ENCODE assay signal across 1 fruit fly cellular context in the genomic region with DNA sequence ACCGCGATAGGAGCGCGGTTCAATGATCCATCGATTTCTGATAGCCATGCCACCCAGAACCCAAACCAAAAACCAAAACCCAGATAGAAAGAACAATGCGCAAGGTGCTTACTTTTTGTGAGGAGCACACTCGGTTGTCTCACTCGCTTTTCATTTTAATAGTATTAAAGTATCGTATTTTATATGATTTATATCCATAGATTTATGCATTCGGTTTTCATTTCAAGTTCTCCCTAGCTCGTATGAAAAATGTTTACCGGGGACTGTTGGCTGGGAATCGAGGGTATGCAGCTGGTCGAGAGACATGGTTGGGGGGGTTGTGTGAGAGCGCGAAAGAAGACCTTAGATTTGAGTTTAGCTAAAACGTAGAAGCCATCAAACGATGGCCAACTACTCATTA.
A peak's percentile ranks its signal among the peaks of the same experiment; 100 is the strongest.
TF ChIP-seq lines count a peak whose summit lies in the region.

No protein-coding gene starts in this region.

TF ChIP-seq in whole organism, embryonic, 481 proteins besides CTCF, POLR2A, EP300 and RAD21 (continued from another document and continues in another):
- TF ChIP-seq chm (GFP tag; IDR thresholded peaks at IDR 0.05; lab: Robert Waterston, UW), result peak; percentile 73
- peak; percentile 8 for TF ChIP-seq CG13624 (GFP tag; optimal IDR thresholded peaks at IDR 0.05; lab: Kevin White, UChicago)
- no peak for TF ChIP-seq pros (GFP tag; optimal IDR thresholded peaks at IDR 0.05; lab: Kevin White, UChicago)
- no peak for TF ChIP-seq z (GFP tag; IDR thresholded peaks at IDR 0.05; lab: Robert Waterston, UW)
- TF ChIP-seq peb (GFP tag; IDR thresholded peaks at IDR 0.05; lab: Robert Waterston, UW), result 0 out of 2 replicates have a peak, but pooled peaks have one; percentile 13
- no peak for TF ChIP-seq CG10543 (GFP tag; optimal IDR thresholded peaks at IDR 0.05; lab: Kevin White, UChicago)
- peak; percentile 12; the same call in 1 of the 2 replicates for TF ChIP-seq H2.0 (GFP tag; IDR thresholded peaks at IDR 0.05; lab: Robert Waterston, UW)
- no peak for TF ChIP-seq CG6791 (GFP tag; IDR thresholded peaks at IDR 0.05; lab: Robert Waterston, UW; ENCODE audit: partially characterized antibody)
- no peak for TF ChIP-seq YL-1 (GFP tag; optimal IDR thresholded peaks at IDR 0.05; lab: Kevin White, UChicago)
- no peak for TF ChIP-seq pnt (GFP tag; optimal IDR thresholded peaks at IDR 0.05; lab: Kevin White, UChicago)
- TF ChIP-seq luna (GFP tag; optimal IDR thresholded peaks at IDR 0.05; lab: Kevin White, UChicago), result no peak
- no peak for TF ChIP-seq zen (tag; optimal IDR thresholded peaks at IDR 0.05; lab: Kevin White, UChicago)
- no peak for TF ChIP-seq Trl (optimal IDR thresholded peaks at IDR 0.05; lab: Kevin White, UChicago)
- no peak for TF ChIP-seq Trl (GFP tag; optimal IDR thresholded peaks at IDR 0.05; lab: Kevin White, UChicago)
- TF ChIP-seq tna (GFP tag; IDR thresholded peaks at IDR 0.05; lab: Robert Waterston, UW; ENCODE audit: partially characterized antibody), result no peak
- no peak for TF ChIP-seq mld (GFP tag; IDR thresholded peaks at IDR 0.05; lab: Robert Waterston, UW; ENCODE audit: partially characterized antibody)
- TF ChIP-seq Hr78 (GFP tag; optimal IDR thresholded peaks at IDR 0.05; lab: Kevin White, UChicago), result no peak
- TF ChIP-seq CG17359 (tag; optimal IDR thresholded peaks at IDR 0.05; lab: Kevin White, UChicago), result peak; percentile 24
- no peak for TF ChIP-seq amos (GFP tag; IDR thresholded peaks at IDR 0.05; lab: Robert Waterston, UW; ENCODE audit: partially characterized antibody)
- TF ChIP-seq HLH54F (GFP tag; optimal IDR thresholded peaks at IDR 0.05; lab: Kevin White, UChicago), result no peak
- TF ChIP-seq CG8388 (GFP tag; optimal IDR thresholded peaks at IDR 0.05; lab: Kevin White, UChicago), result peak; percentile 15
- TF ChIP-seq slbo (GFP tag; IDR thresholded peaks at IDR 0.05; lab: Robert Waterston, UW), result peak; percentile 72
- peak; percentile 4 for TF ChIP-seq Chrac-16 (GFP tag; optimal IDR thresholded peaks at IDR 0.05; lab: Kevin White, UChicago)
- TF ChIP-seq HmgZ (tag; optimal IDR thresholded peaks at IDR 0.05; lab: Kevin White, UChicago), result peak; percentile 17
- TF ChIP-seq HLH4C (GFP tag; IDR thresholded peaks at IDR 0.05; lab: Robert Waterston, UW; ENCODE audit: partially characterized antibody), result no peak
- no peak for TF ChIP-seq CG11723 (GFP tag; optimal IDR thresholded peaks at IDR 0.05; lab: Kevin White, UChicago)
- no peak for TF ChIP-seq cg (GFP tag; optimal IDR thresholded peaks at IDR 0.05; lab: Kevin White, UChicago)
- no peak for TF ChIP-seq CHES-1-like (GFP tag; optimal IDR thresholded peaks at IDR 0.05; lab: Kevin White, UChicago)
- no peak for TF ChIP-seq CG8478 (optimal IDR thresholded peaks at IDR 0.05; lab: Kevin White, UChicago)
- no peak for TF ChIP-seq CG6654 (GFP tag; optimal IDR thresholded peaks at IDR 0.05; lab: Kevin White, UChicago)
- no peak for TF ChIP-seq corto (GFP tag; optimal IDR thresholded peaks at IDR 0.05; lab: Kevin White, UChicago)
- no peak for TF ChIP-seq CG12659 (GFP tag; optimal IDR thresholded peaks at IDR 0.05; lab: Kevin White, UChicago)
- TF ChIP-seq lov (optimal IDR thresholded peaks at IDR 0.05; lab: Kevin White, UChicago), result no peak
- no peak for TF ChIP-seq lov (GFP tag; IDR thresholded peaks at IDR 0.05; lab: Robert Waterston, UW)
- no peak for TF ChIP-seq Vsx1 (GFP tag; optimal IDR thresholded peaks at IDR 0.05; lab: Kevin White, UChicago)
- TF ChIP-seq CG1792 (GFP tag; optimal IDR thresholded peaks at IDR 0.05; lab: Kevin White, UChicago), result no peak
- TF ChIP-seq Rfx (GFP tag; IDR thresholded peaks at IDR 0.05; lab: Robert Waterston, UW), result peak; percentile 81
- peak; percentile 43 for TF ChIP-seq Blimp-1 (GFP tag; optimal IDR thresholded peaks at IDR 0.05; lab: Kevin White, UChicago)
- peak; percentile 35 for TF ChIP-seq CG13424 (tag; optimal IDR thresholded peaks at IDR 0.05; lab: Kevin White, UChicago)
- no peak for TF ChIP-seq fru (optimal IDR thresholded peaks at IDR 0.05; lab: Kevin White, UChicago)
- no peak for TF ChIP-seq Hr39 (optimal IDR thresholded peaks at IDR 0.05; lab: Kevin White, UChicago)
- TF ChIP-seq CG30403 (GFP tag; optimal IDR thresholded peaks at IDR 0.05; lab: Kevin White, UChicago), result peak; percentile 56
- TF ChIP-seq Fer1 (GFP tag; optimal IDR thresholded peaks at IDR 0.05; lab: Kevin White, UChicago), result no peak
- TF ChIP-seq CG34376 (GFP tag; optimal IDR thresholded peaks at IDR 0.05; lab: Kevin White, UChicago), result no peak
- no peak for TF ChIP-seq MTF-1 (GFP tag; optimal IDR thresholded peaks at IDR 0.05; lab: Kevin White, UChicago; ENCODE audit: borderline replicate concordance)
- no peak for TF ChIP-seq sd (tag; optimal IDR thresholded peaks at IDR 0.05; lab: Kevin White, UChicago)
- TF ChIP-seq Med (GFP tag; lab: Kevin White, UChicago), result peak; percentile 91
- peak; percentile 16 for TF ChIP-seq az2 (GFP tag; optimal IDR thresholded peaks at IDR 0.05; lab: Kevin White, UChicago)
- peak; percentile 21 for TF ChIP-seq CG13775 (GFP tag; optimal IDR thresholded peaks at IDR 0.05; lab: Kevin White, UChicago)
- peak; percentile 63; the same call in 1 of the 3 replicates for TF ChIP-seq ken (GFP tag; IDR thresholded peaks at IDR 0.05; lab: Robert Waterston, UW)
- no peak for TF ChIP-seq Antp (GFP tag; optimal IDR thresholded peaks at IDR 0.05; lab: Kevin White, UChicago)
- TF ChIP-seq Dfd (GFP tag; optimal IDR thresholded peaks at IDR 0.05; lab: Kevin White, UChicago), result no peak
- TF ChIP-seq CG9876 (GFP tag; optimal IDR thresholded peaks at IDR 0.05; lab: Kevin White, UChicago), result no peak
- TF ChIP-seq CG14965 (GFP tag; optimal IDR thresholded peaks at IDR 0.05; lab: Kevin White, UChicago; ENCODE audit: borderline replicate concordance), result no peak
- no peak for TF ChIP-seq CG3726 (GFP tag; IDR thresholded peaks at IDR 0.05; lab: Robert Waterston, UW)
- TF ChIP-seq en (GFP tag; optimal IDR thresholded peaks at IDR 0.05; lab: Kevin White, UChicago), result no peak
- no peak for TF ChIP-seq CG4854 (GFP tag; optimal IDR thresholded peaks at IDR 0.05; lab: Kevin White, UChicago)
- no peak for TF ChIP-seq CG17802 (tag; optimal IDR thresholded peaks at IDR 0.05; lab: Kevin White, UChicago)
- TF ChIP-seq Hsf (GFP tag; optimal IDR thresholded peaks at IDR 0.05; lab: Kevin White, UChicago), result peak; percentile 12
- no peak for TF ChIP-seq CG13287 (GFP tag; IDR thresholded peaks at IDR 0.05; lab: Robert Waterston, UW; ENCODE audit: partially characterized antibody)
- peak; percentile 65 for TF ChIP-seq Atf6 (GFP tag; IDR thresholded peaks at IDR 0.05; lab: Robert Waterston, UW)
- peak; percentile 52; the same call in 1 of the 2 replicates for TF ChIP-seq sisA (GFP tag; IDR thresholded peaks at IDR 0.05; lab: Robert Waterston, UW)
- TF ChIP-seq Usf (GFP tag; optimal IDR thresholded peaks at IDR 0.05; lab: Kevin White, UChicago), result no peak
- TF ChIP-seq CG34224 (GFP tag; IDR thresholded peaks at IDR 0.05; lab: Robert Waterston, UW; ENCODE audit: partially characterized antibody), result no peak
- TF ChIP-seq otp (GFP tag; IDR thresholded peaks at IDR 0.05; lab: Robert Waterston, UW), result 0 out of 3 replicates have a peak, but pooled peaks have one; percentile 45
- TF ChIP-seq dimm (GFP tag; IDR thresholded peaks at IDR 0.05; lab: Robert Waterston, UW), result no peak
- no peak for TF ChIP-seq CG12299 (tag; optimal IDR thresholded peaks at IDR 0.05; lab: Kevin White, UChicago)
- peak; percentile 56; the same call in 1 of the 2 replicates for TF ChIP-seq al (GFP tag; IDR thresholded peaks at IDR 0.05; lab: Robert Waterston, UW)
- TF ChIP-seq disco-r (GFP tag; optimal IDR thresholded peaks at IDR 0.05; lab: Kevin White, UChicago), result no peak
- no peak for TF ChIP-seq kni (GFP tag; optimal IDR thresholded peaks at IDR 0.05; lab: Kevin White, UChicago)
- TF ChIP-seq CG2120 (GFP tag; optimal IDR thresholded peaks at IDR 0.05; lab: Kevin White, UChicago), result peak; percentile 57
- TF ChIP-seq CG16813 (GFP tag; IDR thresholded peaks at IDR 0.05; lab: Robert Waterston, UW; ENCODE audit: partially characterized antibody), result no peak
- no peak for TF ChIP-seq wek (GFP tag; optimal IDR thresholded peaks at IDR 0.05; lab: Kevin White, UChicago)
- peak; percentile 34 for TF ChIP-seq D19A (tag; optimal IDR thresholded peaks at IDR 0.05; lab: Kevin White, UChicago)
- no peak for TF ChIP-seq Meics (GFP tag; optimal IDR thresholded peaks at IDR 0.05; lab: Kevin White, UChicago)
- TF ChIP-seq CG12744 (GFP tag; optimal IDR thresholded peaks at IDR 0.05; lab: Kevin White, UChicago), result no peak
- no peak for TF ChIP-seq CrebB (tag; optimal IDR thresholded peaks at IDR 0.05; lab: Kevin White, UChicago)
- no peak for TF ChIP-seq CG10274 (GFP tag; optimal IDR thresholded peaks at IDR 0.05; lab: Kevin White, UChicago)
- TF ChIP-seq lmd (GFP tag; IDR thresholded peaks at IDR 0.05; lab: Robert Waterston, UW), result peak; percentile 77
- no peak for TF ChIP-seq Dref (GFP tag; IDR thresholded peaks at IDR 0.05; lab: Robert Waterston, UW)
- peak; percentile 43 for TF ChIP-seq CG9727 (GFP tag; optimal IDR thresholded peaks at IDR 0.05; lab: Kevin White, UChicago)
- peak; percentile 51 for TF ChIP-seq CG10209 (GFP tag; optimal IDR thresholded peaks at IDR 0.05; lab: Kevin White, UChicago)
- TF ChIP-seq Taf1 (GFP tag; IDR thresholded peaks at IDR 0.05; lab: Robert Waterston, UW), result peak; percentile 40; the same call in 1 of the 2 replicates
- TF ChIP-seq CG1603 (tag; optimal IDR thresholded peaks at IDR 0.05; lab: Kevin White, UChicago), result peak; percentile 62
- no peak for TF ChIP-seq inv (GFP tag; IDR thresholded peaks at IDR 0.05; lab: Robert Waterston, UW; ENCODE audit: partially characterized antibody)
- no peak for TF ChIP-seq pum (GFP tag; optimal IDR thresholded peaks at IDR 0.05; lab: Kevin White, UChicago)
- no peak for TF ChIP-seq NC2α (GFP tag; optimal IDR thresholded peaks at IDR 0.05; lab: Kevin White, UChicago)
- TF ChIP-seq CG18619 (GFP tag; optimal IDR thresholded peaks at IDR 0.05; lab: Kevin White, UChicago), result peak; percentile 19
- TF ChIP-seq Bdp1 (GFP tag; optimal IDR thresholded peaks at IDR 0.05; lab: Kevin White, UChicago), result no peak
- TF ChIP-seq CG16779 (GFP tag; IDR thresholded peaks at IDR 0.05; lab: Robert Waterston, UW), result no peak
- TF ChIP-seq Nf-YC (tag; optimal IDR thresholded peaks at IDR 0.05; lab: Kevin White, UChicago), result no peak
- no peak for TF ChIP-seq CG10565 (GFP tag; optimal IDR thresholded peaks at IDR 0.05; lab: Kevin White, UChicago)
- TF ChIP-seq CG1832 (GFP tag; optimal IDR thresholded peaks at IDR 0.05; lab: Kevin White, UChicago), result no peak
- no peak for TF ChIP-seq kay (GFP tag; optimal IDR thresholded peaks at IDR 0.05; lab: Kevin White, UChicago)
- TF ChIP-seq CG15601 (tag; optimal IDR thresholded peaks at IDR 0.05; lab: Kevin White, UChicago), result peak; percentile 13
- 0 out of 2 replicates have a peak, but pooled peaks have one; percentile 36 for TF ChIP-seq CG1024 (GFP tag; IDR thresholded peaks at IDR 0.05; lab: Robert Waterston, UW)
- no peak for TF ChIP-seq Hey (tag; optimal IDR thresholded peaks at IDR 0.05; lab: Kevin White, UChicago)
- peak; percentile 20 for TF ChIP-seq CG9609 (GFP tag; optimal IDR thresholded peaks at IDR 0.05; lab: Kevin White, UChicago)
- TF ChIP-seq hkb (optimal IDR thresholded peaks at IDR 0.05; lab: Kevin White, UChicago), result no peak
- TF ChIP-seq hkb (GFP tag; IDR thresholded peaks at IDR 0.05; lab: Robert Waterston, UW), result peak; percentile 34; the same call in 1 of the 2 replicates
- no peak for TF ChIP-seq CG3163 (GFP tag; optimal IDR thresholded peaks at IDR 0.05; lab: Kevin White, UChicago)
- peak; percentile 16 for TF ChIP-seq phol (tag; optimal IDR thresholded peaks at IDR 0.05; lab: Kevin White, UChicago)
- TF ChIP-seq chif (GFP tag; optimal IDR thresholded peaks at IDR 0.05; lab: Kevin White, UChicago), result peak in 1 of 2 experiments; percentile 40
- TF ChIP-seq Optix (GFP tag; IDR thresholded peaks at IDR 0.05; lab: Robert Waterston, UW), result no peak
- TF ChIP-seq CG11247 (GFP tag; IDR thresholded peaks at IDR 0.05; lab: Robert Waterston, UW), result peak; percentile 41; the same call in 1 of the 2 replicates
- TF ChIP-seq Ssrp (tag; optimal IDR thresholded peaks at IDR 0.05; lab: Kevin White, UChicago), result peak; percentile 2
- TF ChIP-seq CG11085 (GFP tag; IDR thresholded peaks at IDR 0.05; lab: Robert Waterston, UW), result peak; percentile 28; the same call in 1 of the 2 replicates
- TF ChIP-seq Hmx (GFP tag; optimal IDR thresholded peaks at IDR 0.05; lab: Kevin White, UChicago), result no peak
- TF ChIP-seq CG17612 (GFP tag; IDR thresholded peaks at IDR 0.05; lab: Robert Waterston, UW), result no peak
- TF ChIP-seq CG2199 (GFP tag; IDR thresholded peaks at IDR 0.05; lab: Robert Waterston, UW), result no peak
- peak; percentile 38; the same call in 1 of the 2 replicates for TF ChIP-seq E2f1 (GFP tag; IDR thresholded peaks at IDR 0.05; lab: Robert Waterston, UW)
- peak; percentile 66 for TF ChIP-seq lilli (GFP tag; optimal IDR thresholded peaks at IDR 0.05; lab: Kevin White, UChicago)
- no peak for TF ChIP-seq Hr3 (GFP tag; optimal IDR thresholded peaks at IDR 0.05; lab: Kevin White, UChicago)
- no peak for TF ChIP-seq CG13123 (GFP tag; optimal IDR thresholded peaks at IDR 0.05; lab: Kevin White, UChicago)
- TF ChIP-seq CG7928 (GFP tag; optimal IDR thresholded peaks at IDR 0.05; lab: Kevin White, UChicago), result no peak
- TF ChIP-seq Pdp1 (GFP tag; optimal IDR thresholded peaks at IDR 0.05; lab: Kevin White, UChicago), result peak in 1 of 2 experiments; percentile 8
- no peak for TF ChIP-seq NC2β (GFP tag; optimal IDR thresholded peaks at IDR 0.05; lab: Kevin White, UChicago)
- no peak for TF ChIP-seq sima (GFP tag; optimal IDR thresholded peaks at IDR 0.05; lab: Kevin White, UChicago)
- no peak for TF ChIP-seq aop (GFP tag; IDR thresholded peaks at IDR 0.05; lab: Robert Waterston, UW)
- no peak for TF ChIP-seq CkIIα-i1 (GFP tag; IDR thresholded peaks at IDR 0.05; lab: Robert Waterston, UW)
- TF ChIP-seq HHEX (GFP tag; optimal IDR thresholded peaks at IDR 0.05; lab: Kevin White, UChicago), result no peak
- TF ChIP-seq nerfin-1 (tag; optimal IDR thresholded peaks at IDR 0.05; lab: Kevin White, UChicago), result no peak
- TF ChIP-seq CG3838 (GFP tag; optimal IDR thresholded peaks at IDR 0.05; lab: Kevin White, UChicago), result no peak
- no peak for TF ChIP-seq nau (GFP tag; optimal IDR thresholded peaks at IDR 0.05; lab: Kevin White, UChicago)
- TF ChIP-seq nerfin-2 (GFP tag; IDR thresholded peaks at IDR 0.05; lab: Robert Waterston, UW; ENCODE audit: partially characterized antibody), result no peak
- TF ChIP-seq zf30C (GFP tag; optimal IDR thresholded peaks at IDR 0.05; lab: Kevin White, UChicago), result no peak
- no peak for TF ChIP-seq CG7987 (GFP tag; optimal IDR thresholded peaks at IDR 0.05; lab: Kevin White, UChicago)
- peak; percentile 22; the same call in 1 of the 2 replicates for TF ChIP-seq danr (GFP tag; IDR thresholded peaks at IDR 0.05; lab: Robert Waterston, UW)
